Fruit fly (Drosophila melanogaster) ovary, adult (tissue): ENCODE data around the gene Hs2st.
A peak's percentile ranks its signal among the peaks of the same experiment; 100 is the strongest.

Experiments used
- CG17801 ChIP-seq: fragments of 200-800 bp; optimal IDR thresholded peaks from 2 replicates; lab custom pipeline; 2019; ENCODE audit warnings: missing biosample characterization, mild to moderate bottlenecking, missing genetic modification characterization, moderate library complexity; ENCODE audit not compliant: partially characterized antibody

Hs2st gene

dm6 chr2L:19438685-19439597, 5.6 kb downstream of the Hs2st start:
- TF ChIP-seq CG17801 (GFP tag; lab: Kevin White, UChicago): no peak

dm6 chr2L:19434260-19434659, 10.3 kb downstream of the Hs2st start:
- TF ChIP-seq CG17801 (GFP tag; lab: Kevin White, UChicago): peak; percentile 12

dm6 chr2L:19433292-19433691, 11.3 kb downstream of the Hs2st start:
- TF ChIP-seq CG17801 (GFP tag; lab: Kevin White, UChicago): peak; percentile 25

- peak; percentile 65 for TF ChIP-seq CG17801 (GFP tag; lab: Kevin White, UChicago)
These were observed 12.0 kb downstream of the Hs2st start, which contains the start of gene Rab9 for dm6 chr2L:19432424-19433015. Rab9 (plus strand) TSS chr2L:19432574.

dm6 chr2L:19430343-19430742, 14.2 kb downstream of the Hs2st start, which contains the start of gene RtcB:
RtcB (plus strand) TSS chr2L:19430643.
- no peak for TF ChIP-seq CG17801 (GFP tag; lab: Kevin White, UChicago)

dm6 chr2L:19429731-19430130, 14.8 kb downstream of the Hs2st start:
- TF ChIP-seq CG17801 (GFP tag; lab: Kevin White, UChicago): no peak

- TF ChIP-seq CG17801 (GFP tag; lab: Kevin White, UChicago): peak; percentile 6
These were observed 18.2 kb downstream of the Hs2st start, which contains the start of gene Pax for dm6 chr2L:19426330-19426781. Pax (minus strand) TSS chr2L:19426596.

dm6 chr2L:19425765-19426329, 18.7 kb downstream of the Hs2st start:
- TF ChIP-seq CG17801 (GFP tag; lab: Kevin White, UChicago): peak; percentile 22

dm6 chr2L:19425105-19425504, 19.4 kb downstream of the Hs2st start:
- peak; percentile 14 for TF ChIP-seq CG17801 (GFP tag; lab: Kevin White, UChicago)

- TF ChIP-seq CG17801 (GFP tag; lab: Kevin White, UChicago): no peak
These were observed 20.1 kb downstream of the Hs2st start for dm6 chr2L:19424307-19424902.

dm6 chr2L:19423467-19424122, 21.0 kb downstream of the Hs2st start, which contains the start of the genes Alp12 and CG13085:
Alp12 (plus strand) TSS chr2L:19424050.
CG13085 (plus strand) TSS chr2L:19424050.
- peak; percentile 91 for TF ChIP-seq CG17801 (GFP tag; lab: Kevin White, UChicago)

dm6 chr2L:19422642-19423041, 21.9 kb downstream of the Hs2st start:
- TF ChIP-seq CG17801 (GFP tag; lab: Kevin White, UChicago): no peak

dm6 chr2L:19421573-19421972, 23.0 kb downstream of the Hs2st start:
- TF ChIP-seq CG17801 (GFP tag; lab: Kevin White, UChicago): no peak

dm6 chr2L:19418872-19419271, 25.7 kb downstream of the Hs2st start, which contains the start of gene lectin-37Db:
lectin-37Db (plus strand) TSS chr2L:19419075.
- TF ChIP-seq CG17801 (GFP tag; lab: Kevin White, UChicago): no peak
